Worm (Caenorhabditis elegans) whole organism, midembryonic: ENCODE measurements around the gene fut-1.

Source experiments
- T22C8.4 ChIP-seq: fragments of 200-800 bp; sonication (Bioruptor generic); IDR thresholded peaks from 2 replicates; pipeline ENCODE4 v1.3.6; 2022; ENCODE audit warnings: missing genetic modification characterization, missing compliant biosample characterization
- cog-1 ChIP-seq: sonication (generic microtip); optimal IDR thresholded peaks from 2 replicates; lab custom pipeline; 2016; ENCODE audit warnings: missing genetic modification characterization, missing compliant biosample characterization
- flt-1 ChIP-seq: fragments of 200-800 bp; sonication (Bioruptor generic); IDR thresholded peaks from 2 replicates; pipeline ENCODE4 v1.3.6; 2022; ENCODE audit warnings: missing genetic modification characterization, missing compliant biosample characterization
- klf-2 ChIP-seq: fragments of 200-800 bp; sonication (Bioruptor generic); conservative IDR thresholded peaks from 2 replicates; pipeline ENCODE4 v1.3.6; 2022; ENCODE audit warnings: missing genetic modification reagents, missing genetic modification characterization, missing compliant biosample characterization
- med-1 ChIP-seq: sonication (generic microtip); optimal IDR thresholded peaks from 2 replicates; lab custom pipeline; 2017; ENCODE audit warnings: missing genetic modification characterization, mild to moderate bottlenecking, missing compliant biosample characterization, antibody characterized with exemption, missing genetic modification reagents; ENCODE audit not compliant: insufficient read depth
- ref-1 ChIP-seq: fragments of 200-800 bp; sonication (Bioruptor generic); conservative IDR thresholded peaks from 2 replicates; pipeline ENCODE4 v1.3.6; 2022; ENCODE audit warnings: missing genetic modification reagents, missing genetic modification characterization, missing compliant biosample characterization
- tab-1 ChIP-seq: fragments of 200-800 bp; sonication (Bioruptor generic); IDR thresholded peaks from 2 replicates; pipeline ENCODE4 v1.3.6; 2022; ENCODE audit warnings: missing genetic modification characterization, missing compliant biosample characterization
- ztf-23 ChIP-seq: fragments of 200-800 bp; sonication (Bioruptor generic); IDR thresholded peaks from 2 replicates; pipeline ENCODE4 v1.3.6; 2022; ENCODE audit warnings: missing genetic modification reagents, missing genetic modification characterization, missing compliant biosample characterization
- ztf-29 ChIP-seq: fragments of 200-800 bp; sonication (Bioruptor generic); IDR thresholded peaks from 2 replicates; pipeline ENCODE4 v1.3.6; 2022; ENCODE audit warnings: missing genetic modification reagents, missing genetic modification characterization, missing compliant biosample characterization

fut-1 gene

DNA sequence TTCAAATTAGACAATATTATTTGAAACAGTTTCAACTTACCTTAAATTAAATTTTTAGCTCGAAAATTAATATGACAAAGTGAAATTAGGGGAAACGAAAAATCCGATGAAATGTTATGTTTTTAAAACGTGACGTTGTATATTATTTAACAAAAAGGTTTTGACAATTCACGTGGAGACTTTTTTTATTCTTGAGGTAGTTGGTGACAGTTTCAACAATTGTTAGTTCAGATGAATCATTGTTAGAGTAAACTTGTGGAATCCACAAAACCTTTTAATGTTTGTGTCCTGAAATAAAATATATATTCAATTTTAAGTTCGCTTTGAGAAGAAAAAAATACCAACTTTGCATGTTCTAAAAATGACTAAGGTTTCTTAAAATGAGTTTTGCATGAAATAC is at the start of gene fut-1:
TSS of gene fut-1 (minus strand) at position 101 of the 400 bp plus-strand sequence.
- no peak for TF ChIP-seq T22C8.4 (GFP tag; lab: Robert Waterston, UW)
- no peak for TF ChIP-seq med-1
- no peak for TF ChIP-seq tab-1
- no peak for TF ChIP-seq flt-1 (GFP tag; lab: Robert Waterston, UW)
- no peak for TF ChIP-seq ref-1 (GFP tag; lab: Robert Waterston, UW)
- TF ChIP-seq ztf-23 (GFP tag; lab: Robert Waterston, UW) = no peak
- no peak for TF ChIP-seq klf-2 (GFP tag; lab: Robert Waterston, UW)
- no peak for TF ChIP-seq ztf-29 (GFP tag; lab: Robert Waterston, UW)

ce11 chrII:8808482-8808881 is 49.1 kb upstream of the fut-1 start, which contains the start of gene F07H5.10:
TSS of gene F07H5.10 (minus strand) at chrII:8808582.
- no peak for TF ChIP-seq ztf-29 (GFP tag; lab: Robert Waterston, UW)

- no peak for TF ChIP-seq tab-1
- no peak for TF ChIP-seq ref-1 (GFP tag; lab: Robert Waterston, UW)
- TF ChIP-seq med-1 = no peak
Measured at ce11 chrII:8806921-8807320, 47.5 kb upstream of the fut-1 start, which contains the start of gene pho-13. TSS of gene pho-13 (minus strand) at chrII:8807021.

- TF ChIP-seq med-1 = no peak
Measured at ce11 chrII:8800830-8801229, 41.4 kb upstream of the fut-1 start, which contains the start of gene appg-2. TSS of gene appg-2 (plus strand) at chrII:8801130.

- TF ChIP-seq flt-1 (GFP tag; lab: Robert Waterston, UW) (no peak), ztf-29 (GFP tag; lab: Robert Waterston, UW) (no peak), ref-1 (GFP tag; lab: Robert Waterston, UW) (no peak), cog-1 (tag; lab: Kevin White, UChicago) (no peak), klf-2 (GFP tag; lab: Robert Waterston, UW) (no peak)
Measured at ce11 chrII:8799725-8800124, 40.3 kb upstream of the fut-1 start.

DNA sequence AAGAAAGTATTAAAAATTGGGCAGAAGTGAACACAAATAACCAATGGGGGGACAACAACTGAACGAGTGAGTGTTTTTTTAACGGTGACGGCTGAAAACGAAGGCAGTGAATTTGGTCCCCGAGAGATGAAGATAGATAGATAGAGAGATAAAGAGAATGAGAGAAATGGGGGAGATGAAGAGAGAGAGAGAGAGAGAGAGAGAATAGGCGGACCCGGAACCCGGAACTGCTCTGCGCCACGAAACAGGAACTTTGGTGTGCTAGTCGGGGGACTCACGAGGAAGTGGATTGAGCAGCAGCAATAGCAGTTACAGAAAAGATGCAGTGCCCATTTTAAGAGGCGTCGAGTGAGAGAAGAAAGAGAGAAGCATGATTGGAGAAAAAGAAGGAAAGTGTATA is 37.0 kb upstream of the fut-1 start:
- no peak for TF ChIP-seq cog-1 (tag; lab: Kevin White, UChicago)
- no peak for TF ChIP-seq T22C8.4 (GFP tag; lab: Robert Waterston, UW)
- TF ChIP-seq ztf-23 (GFP tag; lab: Robert Waterston, UW) = no peak
- no peak for TF ChIP-seq ztf-29 (GFP tag; lab: Robert Waterston, UW)
- TF ChIP-seq klf-2 (GFP tag; lab: Robert Waterston, UW) = no peak
- TF ChIP-seq med-1 = no peak
- TF ChIP-seq ref-1 (GFP tag; lab: Robert Waterston, UW) = no peak
- no peak for TF ChIP-seq tab-1
- no peak for TF ChIP-seq flt-1 (GFP tag; lab: Robert Waterston, UW)

DNA sequence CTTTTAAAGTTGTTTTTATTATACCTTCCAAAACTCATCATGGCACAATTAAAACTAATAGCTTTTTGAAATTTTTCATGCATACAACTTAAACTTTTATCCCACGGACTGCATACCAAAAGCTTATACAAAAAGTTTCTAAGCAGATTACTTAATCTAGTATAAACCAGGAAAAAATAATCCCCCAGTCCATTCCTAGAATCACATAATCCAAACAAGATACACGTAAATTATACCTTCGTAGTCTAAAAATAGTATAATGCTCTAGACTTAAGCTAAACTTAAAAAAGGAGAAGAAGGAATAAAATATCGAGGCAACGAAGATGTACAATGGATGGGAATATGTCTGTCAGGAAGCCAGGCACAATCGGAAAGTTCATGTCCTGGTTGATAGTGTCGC is 35.8 kb upstream of the fut-1 start:
- TF ChIP-seq cog-1 (tag; lab: Kevin White, UChicago) = no peak
- no peak for TF ChIP-seq med-1

ce11 chrII:8794072-8794471 is 34.7 kb upstream of the fut-1 start, which contains the start of gene F07H5.7:
TSS of gene F07H5.7 (minus strand) at chrII:8794172.
- TF ChIP-seq flt-1 (GFP tag; lab: Robert Waterston, UW) (no peak), klf-2 (GFP tag; lab: Robert Waterston, UW) (no peak), tab-1 (no peak), ztf-23 (GFP tag; lab: Robert Waterston, UW) (no peak), ref-1 (GFP tag; lab: Robert Waterston, UW) (no peak), cog-1 (tag; lab: Kevin White, UChicago) (no peak), med-1 (no peak), ztf-29 (GFP tag; lab: Robert Waterston, UW) (no peak), T22C8.4 (GFP tag; lab: Robert Waterston, UW) (no peak)

DNA sequence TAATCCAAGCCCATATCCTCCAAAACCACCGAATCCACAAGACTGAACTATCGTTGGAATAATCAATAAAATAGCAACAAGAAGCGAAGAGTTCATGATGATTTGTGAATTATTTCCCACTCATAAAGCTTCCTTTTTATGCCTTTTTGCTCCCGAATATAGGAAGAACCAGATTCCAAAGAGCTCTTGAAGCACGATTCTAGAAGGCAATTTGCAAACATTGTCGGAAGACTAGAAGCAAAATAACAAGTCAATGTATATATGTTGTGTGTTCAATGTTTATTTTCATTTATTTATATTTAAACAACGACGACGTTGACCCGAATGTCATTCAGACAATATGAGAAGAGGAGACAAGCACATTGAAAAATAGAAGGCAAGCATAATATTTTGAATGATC is 33.2 kb upstream of the fut-1 start, which contains the start of gene idpa-2:
TSS of gene idpa-2 (minus strand) at position 101 of the 400 bp plus-strand sequence.
- TF ChIP-seq klf-2 (GFP tag; lab: Robert Waterston, UW) = no peak
- TF ChIP-seq ztf-29 (GFP tag; lab: Robert Waterston, UW) = no peak
- no peak for TF ChIP-seq T22C8.4 (GFP tag; lab: Robert Waterston, UW)
- TF ChIP-seq ref-1 (GFP tag; lab: Robert Waterston, UW) = no peak
- no peak for TF ChIP-seq tab-1
- no peak for TF ChIP-seq cog-1 (tag; lab: Kevin White, UChicago)
- no peak for TF ChIP-seq flt-1 (GFP tag; lab: Robert Waterston, UW)
- TF ChIP-seq ztf-23 (GFP tag; lab: Robert Waterston, UW) = no peak
- TF ChIP-seq med-1 = no peak

DNA sequence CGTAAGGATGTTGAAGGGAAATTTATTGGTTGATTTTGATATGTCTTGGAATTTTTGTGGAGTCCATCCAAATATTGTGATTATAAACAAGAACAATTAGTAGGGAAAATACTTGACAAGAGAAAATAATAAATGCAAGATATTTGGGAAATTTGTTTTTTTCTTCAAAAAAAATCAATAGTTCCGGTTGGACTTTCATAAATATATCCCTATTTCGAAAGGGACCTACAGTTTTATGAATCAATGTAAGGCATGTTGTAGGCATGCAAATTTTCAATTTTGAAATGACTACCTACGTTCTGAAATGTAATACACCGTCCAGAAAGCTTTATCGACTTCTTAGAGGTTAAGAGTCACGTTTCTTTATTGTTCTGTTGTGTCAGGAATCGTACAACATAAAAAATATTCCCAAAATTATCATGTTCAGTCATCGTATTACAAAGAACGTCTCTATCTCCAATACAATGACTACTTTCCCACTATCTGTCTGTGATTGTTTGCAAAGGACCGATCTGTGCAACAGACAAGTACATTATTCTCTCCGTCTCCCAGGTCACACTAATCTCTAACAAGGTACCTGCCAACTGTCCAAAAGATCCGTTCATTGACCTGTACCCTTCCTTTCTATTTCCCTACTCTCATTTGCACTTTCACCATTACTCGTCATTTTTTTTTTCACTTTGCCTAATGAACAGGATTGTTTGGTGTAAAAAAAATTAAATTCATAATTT is 30.6 kb upstream of the fut-1 start, which contains the start of gene F07H5.13:
TSS of gene F07H5.13 (plus strand) at position 730 of the 731 bp plus-strand sequence.
- no peak for TF ChIP-seq ref-1 (GFP tag; lab: Robert Waterston, UW)
- 0 out of 2 replicates have a peak, but pooled peaks have one; percentile 56 for TF ChIP-seq flt-1 (GFP tag; lab: Robert Waterston, UW)
- TF ChIP-seq ztf-23 (GFP tag; lab: Robert Waterston, UW) = 0 out of 2 replicates have a peak, but pooled peaks have one; percentile 41

ce11 chrII:8788752-8789151 is 29.4 kb upstream of the fut-1 start:
- TF ChIP-seq flt-1 (GFP tag; lab: Robert Waterston, UW) = no peak
- TF ChIP-seq tab-1 = no peak
- no peak for TF ChIP-seq cog-1 (tag; lab: Kevin White, UChicago)
- TF ChIP-seq T22C8.4 (GFP tag; lab: Robert Waterston, UW) = no peak
- no peak for TF ChIP-seq ztf-29 (GFP tag; lab: Robert Waterston, UW)
